Fruit fly (Drosophila melanogaster) whole organism, wandering third instar larva: ENCODE results near the gene Eig71Ee.
A peak's percentile ranks its signal among the peaks of the same experiment; 100 is the strongest.

Experiments
- Abd-B ChIP-seq: fragments of >200 bp; optimal IDR thresholded peaks from 2 replicates; lab custom pipeline; 2017; ENCODE audit warnings: missing biosample characterization, missing genetic modification characterization
- CG32264 ChIP-seq: fragments of 200-800 bp; sonication (Bioruptor generic); optimal IDR thresholded peaks from 2 replicates; lab custom pipeline; 2016; ENCODE audit warnings: missing biosample characterization, missing genetic modification characterization
- CG9705 ChIP-seq: fragments of 200-800 bp; sonication (Bioruptor generic); optimal IDR thresholded peaks from 2 replicates; lab custom pipeline; 2018; ENCODE audit warnings: missing biosample characterization, mild to moderate bottlenecking, missing genetic modification characterization
- CrebA ChIP-seq: fragments of 200-800 bp; sonication (Bioruptor generic); optimal IDR thresholded peaks from 2 replicates; lab custom pipeline; 2016; ENCODE audit warnings: missing biosample characterization, mild to moderate bottlenecking, missing genetic modification characterization, borderline replicate concordance
- Dfd ChIP-seq: fragments of >200 bp; optimal IDR thresholded peaks from 2 replicates; lab custom pipeline; 2017; ENCODE audit warnings: missing biosample characterization, missing genetic modification characterization
- Dif ChIP-seq: fragments of 200-275, 200-300 bp; sonication (Bioruptor generic); optimal IDR thresholded peaks from 2 replicates; lab custom pipeline; 2018; ENCODE audit warnings: missing biosample characterization, missing genetic modification characterization; ENCODE audit not compliant: partially characterized antibody
- GATAd ChIP-seq: sonication (Bioruptor generic); optimal IDR thresholded peaks from 2 replicates; lab custom pipeline; 2016; ENCODE audit warnings: missing biosample characterization, missing genetic modification characterization
- HLH106 ChIP-seq: fragments of 200-800 bp; optimal IDR thresholded peaks from 3 replicates; lab custom pipeline; 2019; ENCODE audit warnings: missing biosample characterization, mild to moderate bottlenecking, missing genetic modification characterization, moderate library complexity
- Hnf4 ChIP-seq: fragments of 200-800 bp; sonication (Bioruptor generic); optimal IDR thresholded peaks from 2 replicates; lab custom pipeline; 2016; ENCODE audit warnings: missing biosample characterization, mild to moderate bottlenecking, missing genetic modification characterization
- Hr83 ChIP-seq: fragments of 200-300 bp; sonication (Bioruptor generic); optimal IDR thresholded peaks from 2 replicates; lab custom pipeline; 2016; ENCODE audit warnings: missing biosample characterization, mild to moderate bottlenecking, missing genetic modification characterization, moderate library complexity; ENCODE audit not compliant: poor library complexity, severe bottlenecking
- Jra ChIP-seq: sonication (Bioruptor generic); optimal IDR thresholded peaks from 2 replicates; lab custom pipeline; 2016; ENCODE audit warnings: missing biosample characterization, missing genetic modification characterization
- Mio ChIP-seq: sonication (Bioruptor generic); optimal IDR thresholded peaks from 2 replicates; lab custom pipeline; 2016; ENCODE audit warnings: missing biosample characterization, missing genetic modification characterization
- OdsH ChIP-seq: fragments of 200-800 bp; sonication (Bioruptor generic); optimal IDR thresholded peaks from 2 replicates; lab custom pipeline; 2016; ENCODE audit warnings: missing biosample characterization, mild to moderate bottlenecking, missing genetic modification characterization
- Rel ChIP-seq, 2 experiments: fragments of 200-800 bp; sonication (Bioruptor generic) in 1 of 2; optimal IDR thresholded peaks; 2 replicates in 1 of 2; 3 replicates in 1 of 2; lab custom pipeline; 2016 to 2019; ENCODE audit warnings: mild to moderate bottlenecking in 2 of 2, missing biosample characterization in 2 of 2, missing genetic modification characterization in 2 of 2, moderate library complexity in 1 of 2
- Sp1 ChIP-seq: fragments of 200-800 bp; sonication (Bioruptor generic); optimal IDR thresholded peaks from 3 replicates; lab custom pipeline; 2019; ENCODE audit warnings: missing biosample characterization, mild to moderate bottlenecking, missing genetic modification characterization, moderate library complexity
- Vsx2 ChIP-seq: fragments of 200-300, 225-300 bp; sonication (Bioruptor generic); optimal IDR thresholded peaks from 2 replicates; lab custom pipeline; 2018; ENCODE audit warnings: missing biosample characterization, missing genetic modification characterization; ENCODE audit not compliant: partially characterized antibody
- br ChIP-seq: fragments of 200-800 bp; sonication (Bioruptor generic); optimal IDR thresholded peaks from 2 replicates; lab custom pipeline; 2016; ENCODE audit warnings: missing biosample characterization, missing genetic modification characterization
- brk ChIP-seq: fragments of 200-800 bp; sonication (Bioruptor generic); optimal IDR thresholded peaks from 2 replicates; lab custom pipeline; 2016; ENCODE audit warnings: missing biosample characterization, mild to moderate bottlenecking, missing genetic modification characterization
- dl ChIP-seq, 2 experiments: fragments of 175-275, 200-275 bp in 1 of 2; fragments of 200-275 bp in 1 of 2; sonication (Bioruptor generic); optimal IDR thresholded peaks; lab custom pipeline; 2018; ENCODE audit warnings: mild to moderate bottlenecking in 2 of 2, missing biosample characterization in 2 of 2, missing genetic modification characterization in 2 of 2, moderate library complexity in 2 of 2; ENCODE audit not compliant: partially characterized antibody in 2 of 2, insufficient read depth in 1 of 2
- dmrt93B ChIP-seq: fragments of 200-800 bp; sonication (Bioruptor generic); optimal IDR thresholded peaks from 2 replicates; lab custom pipeline; 2018; ENCODE audit warnings: missing biosample characterization, mild to moderate bottlenecking, missing genetic modification characterization
- dsf ChIP-seq: sonication (Bioruptor generic); optimal IDR thresholded peaks from 2 replicates; lab custom pipeline; 2016; ENCODE audit warnings: missing biosample characterization, missing genetic modification characterization, borderline replicate concordance
- ey ChIP-seq: fragments of 200-800 bp; sonication (Bioruptor generic); optimal IDR thresholded peaks from 2 replicates; lab custom pipeline; 2016; ENCODE audit warnings: missing biosample characterization, missing genetic modification characterization
- foxo ChIP-seq, 2 experiments: fragments of 200-800 bp; sonication (Bioruptor generic); optimal IDR thresholded peaks; 2 replicates in 1 of 2; 3 replicates in 1 of 2; lab custom pipeline; 2016 to 2017; ENCODE audit warnings: missing biosample characterization in 2 of 2, missing genetic modification characterization in 2 of 2
- fru ChIP-seq: fragments of 200-800 bp; sonication (Bioruptor generic); optimal IDR thresholded peaks from 3 replicates; lab custom pipeline; 2016; ENCODE audit warnings: missing biosample characterization, mild to moderate bottlenecking, missing genetic modification characterization
- h ChIP-seq: fragments of 200-800 bp; sonication (Bioruptor generic); optimal IDR thresholded peaks from 3 replicates; lab custom pipeline; 2016; ENCODE audit warnings: missing biosample characterization, mild to moderate bottlenecking, missing genetic modification characterization
- jim ChIP-seq: fragments of 175-275, 200-325 bp; sonication (Bioruptor generic); optimal IDR thresholded peaks from 2 replicates; lab custom pipeline; 2016; ENCODE audit warnings: missing biosample characterization, mild to moderate bottlenecking, missing genetic modification characterization
- lola ChIP-seq: fragments of >200 bp; optimal IDR thresholded peaks from 2 replicates; lab custom pipeline; 2017; ENCODE audit warnings: missing biosample characterization, missing genetic modification characterization
- psq ChIP-seq: fragments of 200-800 bp; sonication (Bioruptor generic); optimal IDR thresholded peaks from 3 replicates; lab custom pipeline; 2017; ENCODE audit warnings: missing biosample characterization, mild to moderate bottlenecking, missing genetic modification characterization, moderate library complexity
- rgr ChIP-seq: fragments of 200-800 bp; sonication (Bioruptor generic); optimal IDR thresholded peaks from 3 replicates; lab custom pipeline; 2016; ENCODE audit warnings: missing biosample characterization, mild to moderate bottlenecking, missing genetic modification characterization
- sv ChIP-seq: fragments of 200-800 bp; sonication (Bioruptor generic); optimal IDR thresholded peaks from 3 replicates; lab custom pipeline; 2016; ENCODE audit warnings: missing biosample characterization, missing genetic modification characterization
- tai ChIP-seq: sonication (Bioruptor generic); optimal IDR thresholded peaks from 2 replicates; lab custom pipeline; 2016; ENCODE audit warnings: missing biosample characterization, missing genetic modification characterization
- usp ChIP-seq: fragments of >200 bp; optimal IDR thresholded peaks from 2 replicates; lab custom pipeline; 2017; ENCODE audit warnings: missing biosample characterization, missing genetic modification characterization
- woc ChIP-seq: sonication (Bioruptor generic); optimal IDR thresholded peaks from 2 replicates; lab custom pipeline; 2016; ENCODE audit warnings: missing biosample characterization, mild to moderate bottlenecking, missing genetic modification characterization

Eig71Ee gene

DNA sequence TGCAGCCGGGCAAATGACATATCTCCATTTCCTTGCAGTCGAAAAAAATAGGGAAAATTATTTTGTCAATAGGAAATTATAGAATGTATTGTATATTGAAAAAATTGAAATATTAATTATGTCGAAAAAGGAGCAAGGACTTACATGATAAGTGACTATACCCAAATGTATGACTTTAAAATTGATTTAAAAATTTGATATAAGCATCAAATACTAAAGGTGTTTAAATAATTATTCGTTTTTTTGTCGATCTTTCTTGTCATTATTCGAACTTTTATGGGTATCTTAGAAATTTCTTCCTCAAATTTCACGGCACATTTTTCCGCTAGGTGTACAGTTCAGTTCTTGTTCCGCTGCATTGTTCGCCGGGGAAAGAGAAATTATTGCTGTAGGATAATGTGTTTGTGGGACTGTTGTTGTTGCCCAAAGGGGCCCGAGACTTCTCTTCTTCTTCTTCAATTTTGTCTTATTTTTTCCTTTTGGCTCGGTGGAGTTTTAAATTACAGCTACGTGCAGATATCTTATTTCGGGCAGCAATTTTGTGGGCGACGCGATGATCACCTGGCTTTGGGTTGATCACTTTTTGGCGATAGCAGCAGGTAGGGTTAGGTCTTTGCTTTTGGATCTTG lies 44.6 kb upstream of the Eig71Ee start:
- TF ChIP-seq Abd-B (GFP tag; lab: Kevin White, UChicago) (no peak), dmrt93B (GFP tag; lab: Kevin White, UChicago) (peak; percentile 67), Hnf4 (GFP tag; lab: Kevin White, UChicago) (peak; percentile 38), foxo (GFP tag; optimal IDR thresholded peaks at IDR 0.05; lab: Kevin White, UChicago) (peak in 1 of 2 experiments; percentile 82), dsf (GFP tag; lab: Kevin White, UChicago) (peak; percentile 37), Sp1 (GFP tag; lab: Kevin White, UChicago) (peak; percentile 89), ey (GFP tag; lab: Kevin White, UChicago) (peak; percentile 67), tai (GFP tag; lab: Kevin White, UChicago) (peak; percentile 45), Hr83 (no peak), GATAd (no peak), rgr (GFP tag; lab: Kevin White, UChicago) (peak; percentile 77), sv (GFP tag; lab: Kevin White, UChicago) (peak; percentile 2), OdsH (GFP tag; lab: Kevin White, UChicago) (peak; percentile 79), CrebA (GFP tag; lab: Kevin White, UChicago) (no peak), lola (GFP tag; lab: Kevin White, UChicago) (no peak), fru (GFP tag; lab: Kevin White, UChicago) (peak; percentile 80), h (peak; percentile 72), br (GFP tag; lab: Kevin White, UChicago) (peak; percentile 43), Jra (peak; percentile 53), jim (no peak), psq (GFP tag; lab: Kevin White, UChicago) (peak; percentile 80), HLH106 (peak; percentile 83), usp (no peak), woc (GFP tag; lab: Kevin White, UChicago) (peak; percentile 75)

DNA sequence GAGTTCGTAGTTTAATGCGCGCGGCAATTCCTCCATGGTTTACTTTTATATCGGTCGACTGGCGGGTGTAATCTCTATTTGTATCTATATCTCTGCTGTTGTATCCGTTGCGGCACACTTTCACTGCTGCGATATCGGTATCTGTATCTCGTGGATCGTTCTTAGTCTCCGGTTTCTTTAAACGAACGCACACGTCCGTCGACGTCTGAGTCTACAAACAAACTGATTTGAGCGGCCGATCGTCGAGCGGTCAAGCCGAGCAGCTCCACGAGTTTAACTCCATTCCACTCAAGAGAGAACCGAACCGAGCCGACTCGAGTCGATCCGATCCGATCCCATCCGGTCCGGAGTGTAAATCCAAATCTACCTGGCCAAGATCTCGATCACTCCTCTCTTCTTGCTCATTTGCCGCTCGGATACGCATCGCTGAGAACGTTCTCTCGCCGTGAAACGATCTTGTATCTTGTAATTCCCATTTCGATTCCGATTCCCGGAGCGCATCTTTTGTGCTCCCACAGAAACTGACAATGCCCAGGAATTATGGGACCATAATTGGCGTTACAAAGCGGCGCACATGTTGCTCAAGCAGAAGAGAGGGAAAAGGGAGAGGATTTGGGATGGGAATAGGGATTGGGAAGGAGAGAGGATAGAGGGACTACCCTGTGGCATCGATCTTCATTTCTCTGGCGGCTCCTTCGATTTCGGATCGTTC lies 44.0 kb upstream of the Eig71Ee start, which contains the start of gene comm2:
TSS of gene comm2 (minus strand) at position 225 of the 712 bp plus-strand sequence.
- TF ChIP-seq foxo (GFP tag; optimal IDR thresholded peaks at IDR 0.05; lab: Kevin White, UChicago): no peak
- peak; percentile 68 to 69 for TF ChIP-seq dl (GFP tag; optimal IDR thresholded peaks at IDR 0.05; lab: Kevin White, UChicago; ENCODE audit: insufficient read depth in 1 of 2, partially characterized antibody in 2 of 2)
- TF ChIP-seq Hr83: peak; percentile 36
- peak; percentile 51 for TF ChIP-seq h
- peak; percentile 69 for TF ChIP-seq Dif
- TF ChIP-seq dsf (GFP tag; lab: Kevin White, UChicago): no peak
- TF ChIP-seq Hnf4 (GFP tag; lab: Kevin White, UChicago): peak; percentile 6
- peak; percentile 39 for TF ChIP-seq Vsx2

DNA sequence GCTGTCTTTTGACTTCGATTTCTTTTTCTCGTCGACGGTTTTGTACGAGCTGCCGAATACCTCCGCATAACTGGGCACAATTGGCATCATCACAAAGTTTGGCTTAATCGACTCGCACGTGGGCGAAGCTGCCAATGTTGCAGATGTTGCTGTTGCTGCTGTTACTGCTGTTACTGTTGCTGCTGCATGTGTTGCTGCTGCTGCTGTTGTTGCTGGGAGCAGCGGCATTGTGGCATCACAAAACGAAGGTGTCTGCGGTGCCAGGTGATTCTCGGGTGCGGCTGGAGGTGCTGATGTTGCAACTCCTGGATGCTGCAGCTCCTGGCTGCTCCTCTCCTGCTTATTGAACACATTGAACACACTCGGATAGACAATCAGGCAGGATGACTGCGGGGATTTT lies 42.1 kb upstream of the Eig71Ee start:
- no peak for TF ChIP-seq CG9705 (GFP tag; lab: Kevin White, UChicago)
- TF ChIP-seq Dfd: peak; percentile 94
- no peak for TF ChIP-seq GATAd

DNA sequence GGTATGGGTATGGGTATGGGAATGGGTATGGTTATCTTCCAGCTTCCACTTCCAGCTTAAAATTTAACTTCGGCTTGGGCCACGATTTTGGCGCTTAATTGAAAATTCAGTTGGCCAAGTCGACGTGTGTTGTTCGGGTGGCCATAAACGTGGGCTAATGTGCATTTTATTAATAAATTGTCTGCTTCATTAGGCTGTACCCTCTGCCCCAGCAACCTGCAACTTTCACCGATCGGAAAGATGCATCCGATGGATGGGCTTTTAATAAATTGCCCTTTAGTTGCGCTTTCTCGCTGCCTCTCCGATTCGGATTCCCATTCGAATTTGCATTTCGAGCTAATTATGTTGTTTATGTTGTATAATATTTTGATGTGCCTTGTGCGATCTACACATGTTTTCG lies 39.4 kb upstream of the Eig71Ee start:
- TF ChIP-seq rgr (GFP tag; lab: Kevin White, UChicago) (no peak), Mio (GFP tag; lab: Kevin White, UChicago) (no peak), Rel (GFP tag; optimal IDR thresholded peaks at IDR 0.05; lab: Kevin White, UChicago) (no peak), Rel (tag; optimal IDR thresholded peaks at IDR 0.05; lab: Kevin White, UChicago) (no peak), Abd-B (GFP tag; lab: Kevin White, UChicago) (no peak), dsf (GFP tag; lab: Kevin White, UChicago) (no peak), Vsx2 (no peak), Dfd (no peak), psq (GFP tag; lab: Kevin White, UChicago) (no peak), CG32264 (GFP tag; lab: Kevin White, UChicago) (no peak), Sp1 (GFP tag; lab: Kevin White, UChicago) (no peak), brk (no peak)
- TF ChIP-seq, all 38 proteins: peak for 0
